Fruit fly (Drosophila melanogaster): ENCODE data around the gene Mco4.

DNA sequence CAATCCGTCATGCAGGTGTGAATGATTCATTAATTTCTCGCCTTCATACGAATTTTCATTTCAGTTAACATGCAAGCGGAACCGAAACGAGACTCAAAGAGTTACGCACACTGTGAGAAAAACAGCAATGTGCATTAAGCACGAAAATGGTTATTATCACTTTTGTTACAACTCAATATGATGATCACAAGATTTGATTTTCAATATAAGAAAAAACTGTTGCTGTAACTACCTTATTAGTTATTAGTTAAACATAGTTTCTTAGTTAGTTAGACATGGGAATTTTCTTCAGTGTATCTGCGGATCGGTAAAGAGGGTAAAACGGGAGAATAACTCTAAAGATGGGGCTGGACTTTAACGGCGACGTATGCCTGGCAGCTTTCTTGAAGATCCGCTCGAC, 41.1 kb downstream of the Mco4 start:
- TF ChIP-seq CG6163 (GFP tag; IDR thresholded peaks at IDR 0.05) = peak; percentile 57; the same call in 2 of the 3 replicates
- TF ChIP-seq CG11902 (GFP tag; optimal IDR thresholded peaks at IDR 0.05) = no peak
- no peak for TF ChIP-seq CG9139 (GFP tag; optimal IDR thresholded peaks at IDR 0.05)
- no peak for TF ChIP-seq net (GFP tag; optimal IDR thresholded peaks at IDR 0.05)
- TF ChIP-seq CG8119 (GFP tag; IDR thresholded peaks at IDR 0.05) = no peak
- no peak for TF ChIP-seq CG8319 (GFP tag; optimal IDR thresholded peaks at IDR 0.05)
- peak; percentile 39 for TF ChIP-seq CG3032 (tag; optimal IDR thresholded peaks at IDR 0.05)
- TF ChIP-seq svp (GFP tag) = peak; percentile 88
